Worm (Caenorhabditis elegans) whole organism, late embryonic: ENCODE results near the gene Y69F12A.1.

Experiments
- ceh-14 ChIP-seq: sonication (generic microtip); optimal IDR thresholded peaks from 2 replicates; lab custom pipeline; 2016; ENCODE audit warnings: missing genotype, missing genetic modification characterization, missing compliant biosample characterization
- ceh-19 ChIP-seq: fragments of 200-800 bp; sonication (Bioruptor generic); optimal IDR thresholded peaks from 2 replicates; lab custom pipeline; 2018; ENCODE audit warnings: mild to moderate bottlenecking, missing genetic modification characterization, missing compliant biosample characterization
- ceh-24 ChIP-seq: sonication (generic microtip); optimal IDR thresholded peaks from 2 replicates; lab custom pipeline; 2016; ENCODE audit warnings: mild to moderate bottlenecking, missing genetic modification characterization, missing compliant biosample characterization
- ceh-45 ChIP-seq: fragments of 200-800 bp; sonication (Bioruptor generic); IDR thresholded peaks from 2 replicates; pipeline ENCODE4 v1.3.6; 2022; ENCODE audit warnings: missing genetic modification reagents, missing genetic modification characterization, missing compliant biosample characterization
- ceh-6 ChIP-seq: fragments of 200-800 bp; sonication (Bioruptor generic); optimal IDR thresholded peaks from 2 replicates; lab custom pipeline; 2018; ENCODE audit warnings: mild to moderate bottlenecking, missing genetic modification characterization, missing compliant biosample characterization
- che-1 ChIP-seq: sonication (generic microtip); optimal IDR thresholded peaks from 2 replicates; lab custom pipeline; 2016; ENCODE audit warnings: mild to moderate bottlenecking, missing genetic modification characterization, missing compliant biosample characterization
- eyg-1 ChIP-seq: sonication (generic microtip); optimal IDR thresholded peaks from 2 replicates; lab custom pipeline; 2016; ENCODE audit warnings: missing genotype, missing genetic modification characterization, missing compliant biosample characterization
- hlh-15 ChIP-seq: sonication (generic microtip); optimal IDR thresholded peaks from 2 replicates; lab custom pipeline; 2016; ENCODE audit warnings: missing genetic modification characterization, missing compliant biosample characterization
- hlh-6 ChIP-seq: sonication (generic microtip); optimal IDR thresholded peaks from 2 replicates; lab custom pipeline; 2016; ENCODE audit warnings: missing genotype, missing genetic modification characterization, missing compliant biosample characterization
- hlh-8 ChIP-seq: sonication (generic microtip); optimal IDR thresholded peaks from 2 replicates; lab custom pipeline; 2016; ENCODE audit warnings: missing genotype, missing genetic modification characterization, missing compliant biosample characterization
- nfya-1 ChIP-seq: sonication (generic microtip); optimal IDR thresholded peaks from 2 replicates; lab custom pipeline; 2017; ENCODE audit warnings: missing genetic modification characterization, mild to moderate bottlenecking, missing compliant biosample characterization, antibody characterized with exemption, moderate library complexity
- odd-2 ChIP-seq: sonication (generic microtip); optimal IDR thresholded peaks from 2 replicates; lab custom pipeline; 2017; ENCODE audit warnings: antibody characterized with exemption, mild to moderate bottlenecking, missing genetic modification characterization, missing compliant biosample characterization
- pag-3 ChIP-seq: sonication (generic microtip); optimal IDR thresholded peaks from 2 replicates; lab custom pipeline; 2016; ENCODE audit warnings: missing compliant biosample characterization, missing genetic modification characterization, borderline replicate concordance
- pat-9 ChIP-seq: fragments of 200-800 bp; sonication (Bioruptor generic); optimal IDR thresholded peaks from 2 replicates; lab custom pipeline; 2018; ENCODE audit warnings: mild to moderate bottlenecking, missing genetic modification characterization, moderate library complexity, missing compliant biosample characterization
- pha-2 ChIP-seq: sonication (generic microtip); optimal IDR thresholded peaks from 2 replicates; lab custom pipeline; 2017; ENCODE audit warnings: mild to moderate bottlenecking, missing genetic modification characterization, missing compliant biosample characterization
- pqm-1 ChIP-seq: sonication (generic microtip); optimal IDR thresholded peaks from 2 replicates; lab custom pipeline; 2016; ENCODE audit warnings: missing genetic modification characterization, missing compliant biosample characterization
- sox-2 ChIP-seq: fragments of 200-800 bp; sonication (Bioruptor generic); IDR thresholded peaks from 2 replicates; pipeline ENCODE4 v1.3.6; 2022; ENCODE audit warnings: missing genetic modification reagents, missing genetic modification characterization, missing compliant biosample characterization
- unc-86 ChIP-seq: sonication (generic microtip); optimal IDR thresholded peaks from 2 replicates; lab custom pipeline; 2016; ENCODE audit warnings: missing genetic modification characterization, missing compliant biosample characterization
- zip-5 ChIP-seq: sonication (generic microtip); optimal IDR thresholded peaks from 2 replicates; lab custom pipeline; 2016; ENCODE audit warnings: missing genetic modification characterization, missing compliant biosample characterization
- ztf-16 ChIP-seq: sonication (generic microtip); optimal IDR thresholded peaks from 2 replicates; lab custom pipeline; 2017; ENCODE audit warnings: missing genetic modification characterization, missing compliant biosample characterization

The Y69F12A.1 gene

DNA sequence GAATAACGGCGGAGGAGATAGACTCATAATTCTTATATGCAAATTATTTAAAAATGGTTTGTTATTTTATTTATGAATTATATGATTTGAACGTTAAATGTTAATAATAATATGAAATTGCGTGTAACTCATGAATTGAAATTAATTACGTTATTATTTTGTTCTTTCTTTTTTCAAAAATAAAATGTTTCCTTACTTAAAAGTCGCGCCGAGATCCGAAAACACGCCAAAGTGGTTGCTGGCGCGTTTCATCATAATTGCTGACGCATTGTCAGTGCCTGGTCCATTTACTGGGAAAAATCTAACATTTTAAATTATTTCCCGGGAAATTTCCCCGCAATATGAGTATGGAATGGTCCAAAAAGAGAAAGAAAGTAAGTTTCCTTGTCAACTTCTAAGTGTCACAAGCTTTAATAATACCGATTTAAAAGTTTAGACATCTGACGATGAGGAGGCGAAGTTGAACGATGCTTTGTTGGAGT lies 42.7 kb downstream of the Y69F12A.1 start, which contains the start of the genes C07H6.9 and sap-140 (continued):
- no peak for TF ChIP-seq ceh-24 (tag; lab: Kevin White, UChicago)

DNA sequence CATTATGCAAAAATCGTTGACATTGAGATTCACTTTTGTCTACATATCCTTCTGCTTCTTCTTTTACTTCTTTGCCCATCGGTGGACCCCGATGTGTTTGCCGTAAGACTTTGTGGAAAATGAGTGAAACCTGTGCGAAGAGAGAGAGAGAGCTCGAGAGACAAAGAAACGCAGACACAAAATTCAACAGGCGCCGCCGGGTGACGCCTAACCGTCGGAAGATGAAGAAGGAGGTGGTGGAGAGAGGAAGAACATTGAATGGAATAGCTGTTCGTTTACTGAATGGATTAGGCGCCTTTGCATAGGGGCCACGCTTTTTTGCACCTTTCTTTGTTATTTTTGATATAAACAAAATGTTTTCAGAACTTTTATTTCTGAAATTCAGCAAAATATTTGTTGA lies 50.2 kb downstream of the Y69F12A.1 start:
- no peak for TF ChIP-seq eyg-1
- no peak for TF ChIP-seq odd-2 (tag; lab: Kevin White, UChicago)
- no peak for TF ChIP-seq hlh-15 (tag; lab: Kevin White, UChicago)
- no peak for TF ChIP-seq ztf-16
- no peak for TF ChIP-seq ceh-19 (GFP tag; lab: Kevin White, UChicago)
- TF ChIP-seq sox-2 = no peak
- no peak for TF ChIP-seq ceh-14
- no peak for TF ChIP-seq ceh-6 (GFP tag; lab: Kevin White, UChicago)
- TF ChIP-seq che-1 = no peak
- TF ChIP-seq nfya-1 (tag; lab: Kevin White, UChicago) = no peak
- no peak for TF ChIP-seq pha-2
- TF ChIP-seq unc-86 (tag; lab: Kevin White, UChicago) = no peak
- no peak for TF ChIP-seq pat-9 (tag; lab: Kevin White, UChicago)
- no peak for TF ChIP-seq hlh-6
- TF ChIP-seq pag-3 (tag; lab: Kevin White, UChicago) = no peak
- TF ChIP-seq hlh-8 = no peak
- TF ChIP-seq pqm-1 (tag; lab: Kevin White, UChicago) = no peak
- no peak for TF ChIP-seq zip-5 (tag; lab: Kevin White, UChicago)
- TF ChIP-seq ceh-45 (GFP tag; lab: Robert Waterston, UW) = no peak
- TF ChIP-seq, all 69 proteins: peak for 0
